Worm (Caenorhabditis elegans) whole organism, L4 larva: ENCODE measurements around the gene F56D6.21.
"Not testable (repeated sequence)": the region's sequence is repeated elsewhere in the genome, so short reads cannot be mapped to it uniquely, and the experiment has no call there.

Experiments
- attf-4 ChIP-seq: sonication (generic microtip); optimal IDR thresholded peaks from 3 replicates; lab custom pipeline; 2017; ENCODE audit warnings: missing biosample characterization, missing genetic modification characterization
- lin-13 ChIP-seq: fragments of 150-350 bp; optimal IDR thresholded peaks from 2 replicates; lab custom pipeline; 2014; ENCODE audit warnings: missing biosample characterization, missing genetic modification reagents, missing genetic modification characterization
- nhr-11 ChIP-seq: fragments of 150-350 bp; optimal IDR thresholded peaks from 2 replicates; lab custom pipeline; 2014; ENCODE audit warnings: missing biosample characterization, missing genetic modification characterization
- pqm-1 ChIP-seq: sonication (generic microtip); optimal IDR thresholded peaks from 2 replicates; lab custom pipeline; 2017; ENCODE audit warnings: missing biosample characterization, missing genetic modification characterization
- snpc-4 ChIP-seq: fragments of 150-350 bp; optimal IDR thresholded peaks from 2 replicates; lab custom pipeline; 2014; ENCODE audit warnings: missing biosample characterization, missing genetic modification characterization
- unc-130 ChIP-seq: sonication (generic microtip); optimal IDR thresholded peaks from 2 replicates; lab custom pipeline; 2016; ENCODE audit warnings: missing genetic modification reagents, missing genetic modification characterization, missing compliant biosample characterization
- unc-62 ChIP-seq, 3 experiments: fragments of 150-350 bp in 1 of 3; sonication (generic microtip); optimal IDR thresholded peaks in 2 of 3; peaks in 1 of 3; 1 replicate in 1 of 3; 2 replicates in 2 of 3; lab custom pipeline; 2014 to 2017; ENCODE audit warnings: missing biosample characterization in 3 of 3, missing genetic modification characterization in 3 of 3, missing genetic modification reagents in 3 of 3, missing genotype in 1 of 3
- ztf-7 ChIP-seq: fragments of 150-350 bp; optimal IDR thresholded peaks from 2 replicates; lab custom pipeline; 2014; ENCODE audit warnings: missing biosample characterization, missing genetic modification characterization

DNA sequence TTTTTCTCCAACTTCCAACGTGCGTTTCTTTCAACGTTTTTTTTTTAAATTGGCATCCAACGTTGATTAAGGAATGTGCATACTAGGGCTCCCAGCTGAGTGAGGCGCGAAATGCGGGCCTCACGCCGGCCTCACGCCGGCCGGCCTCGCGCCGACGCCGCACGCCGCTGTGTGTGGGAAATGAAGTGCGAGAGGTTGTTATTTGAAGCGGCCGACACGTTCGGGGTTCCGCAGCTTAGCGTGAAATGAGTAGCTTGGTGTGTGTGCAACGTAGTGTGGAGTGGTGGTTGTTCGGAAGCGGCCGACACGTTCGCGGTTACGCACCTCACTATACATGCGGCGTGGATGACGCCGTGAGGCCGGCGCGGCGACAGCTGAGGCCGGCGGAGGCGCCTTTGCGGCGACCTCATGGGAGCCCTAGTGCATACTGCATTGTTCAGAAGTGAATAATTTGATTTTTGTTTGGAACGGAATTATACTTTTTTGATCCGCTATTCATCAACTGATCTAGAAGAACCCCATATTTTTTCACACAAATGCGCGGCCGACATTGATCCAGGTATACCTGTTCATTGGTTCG, 42.7 kb downstream of the F56D6.21 start:
- TF ChIP-seq unc-130 (GFP tag; lab: Kevin White, UChicago); lin-13 (GFP tag; lab: Kevin White, UChicago); pqm-1 (tag; lab: Kevin White, UChicago); snpc-4 (tag; lab: Kevin White, UChicago); attf-4; unc-62 (tag; optimal IDR thresholded peaks at IDR 0.05; lab: Kevin White, UChicago); ztf-7 (tag; lab: Kevin White, UChicago); nhr-11 (tag; lab: Kevin White, UChicago): not testable (repeated sequence)
- peak in 1 of 2 experiments; percentile 52 for TF ChIP-seq unc-62 (GFP tag; optimal IDR thresholded peaks at IDR 0.05 in 1 of 2; lab: Kevin White, UChicago)
